Worm (Caenorhabditis elegans) whole organism, young adult: ENCODE results near the gene nstp-2.
"Not testable (repeated sequence)": the region's sequence is repeated elsewhere in the genome, so short reads cannot be mapped to it uniquely, and the experiment has no call there.

Source experiments
- B0336.3 ChIP-seq: fragments of 200-800 bp; sonication (Bioruptor generic); IDR thresholded peaks from 2 replicates; pipeline ENCODE4 v1.3.6; 2022; ENCODE audit warnings: missing genetic modification characterization, missing compliant biosample characterization
- T07F8.4 ChIP-seq: sonication (generic microtip); optimal IDR thresholded peaks from 2 replicates; lab custom pipeline; 2016; ENCODE audit warnings: mild to moderate bottlenecking, missing genetic modification characterization, moderate library complexity, missing compliant biosample characterization
- ama-1 ChIP-seq, 3 experiments: fragments of 150-350 bp in 1 of 3; sonication (generic microtip) in 2 of 3; optimal IDR thresholded peaks; 2 replicates each; lab custom pipeline; 2014 to 2018; ENCODE audit warnings: missing biosample characterization in 2 of 3, missing genetic modification characterization in 2 of 3, missing genetic modification reagents in 2 of 3
- bed-1 ChIP-seq: fragments of 200-800 bp; sonication (Bioruptor generic); IDR thresholded peaks from 2 replicates; pipeline ENCODE4 v1.3.6; 2022; ENCODE audit warnings: missing genetic modification reagents, missing genetic modification characterization, missing compliant biosample characterization
- bed-2 ChIP-seq: fragments of 200-800 bp; sonication (Bioruptor generic); IDR thresholded peaks from 2 replicates; pipeline ENCODE4 v1.3.6; 2022; ENCODE audit warnings: missing genetic modification reagents, missing genetic modification characterization, missing compliant biosample characterization
- ccch-3 ChIP-seq: fragments of 200-800 bp; sonication (Bioruptor generic); optimal IDR thresholded peaks from 2 replicates; lab custom pipeline; 2018; ENCODE audit warnings: mild to moderate bottlenecking, missing genetic modification characterization, missing compliant biosample characterization
- cebp-2 ChIP-seq: fragments of 200-800 bp; sonication (Bioruptor generic); IDR thresholded peaks from 2 replicates; pipeline ENCODE4 v1.3.6; 2022; ENCODE audit warnings: missing genetic modification characterization, missing compliant biosample characterization
- dpff-1 ChIP-seq: sonication (generic microtip); optimal IDR thresholded peaks from 2 replicates; lab custom pipeline; 2017; ENCODE audit warnings: mild to moderate bottlenecking, missing genetic modification characterization, missing compliant biosample characterization
- hmg-1.2 ChIP-seq: fragments of 200-800 bp; sonication (Bioruptor generic); IDR thresholded peaks from 2 replicates; pipeline ENCODE4 v1.3.6; 2022; ENCODE audit warnings: missing genetic modification reagents, missing genetic modification characterization, missing compliant biosample characterization
- hrde-1 ChIP-seq: sonication (generic microtip); optimal IDR thresholded peaks from 2 replicates; lab custom pipeline; 2016; ENCODE audit warnings: missing genetic modification characterization, mild to moderate bottlenecking, missing compliant biosample characterization, moderate library complexity, missing genotype, missing genetic modification reagents, borderline replicate concordance
- hsf-1 ChIP-seq: fragments of 200-800 bp; sonication (Bioruptor generic); IDR thresholded peaks from 2 replicates; pipeline ENCODE4 v1.3.6; 2022; ENCODE audit warnings: missing genetic modification reagents, missing genetic modification characterization, missing compliant biosample characterization
- lin-26 ChIP-seq: fragments of 200-800 bp; sonication (Bioruptor generic); IDR thresholded peaks from 2 replicates; pipeline ENCODE4 v1.3.6; 2022; ENCODE audit warnings: missing genetic modification reagents, missing genetic modification characterization, missing compliant biosample characterization
- lin-35 ChIP-seq, 3 experiments: fragments of 150-350 bp in 2 of 3; sonication (generic microtip) in 1 of 3; optimal IDR thresholded peaks; 2 replicates each; lab custom pipeline; 2014 to 2018; ENCODE audit warnings: missing biosample characterization in 3 of 3, missing genetic modification characterization in 3 of 3, missing genetic modification reagents in 3 of 3
- lin-54 ChIP-seq: fragments of 200-800 bp; sonication (Bioruptor generic); optimal IDR thresholded peaks from 2 replicates; lab custom pipeline; 2018; ENCODE audit warnings: mild to moderate bottlenecking, missing genetic modification characterization, missing compliant biosample characterization
- lsl-1 ChIP-seq: fragments of 200-800 bp; sonication (Bioruptor generic); optimal IDR thresholded peaks from 2 replicates; lab custom pipeline; 2018; ENCODE audit warnings: mild to moderate bottlenecking, missing genetic modification characterization, moderate library complexity, missing compliant biosample characterization
- madf-10 ChIP-seq: sonication (generic microtip); optimal IDR thresholded peaks from 2 replicates; lab custom pipeline; 2016; ENCODE audit warnings: mild to moderate bottlenecking, missing genetic modification characterization, missing compliant biosample characterization
- madf-3 ChIP-seq: fragments of 200-800 bp; sonication (Bioruptor generic); IDR thresholded peaks from 2 replicates; pipeline ENCODE4 v1.3.6; 2022; ENCODE audit warnings: missing genetic modification reagents, missing genetic modification characterization, missing compliant biosample characterization
- madf-6 ChIP-seq: fragments of 200-800 bp; sonication (Bioruptor generic); IDR thresholded peaks from 2 replicates; pipeline ENCODE4 v1.3.6; 2022; ENCODE audit warnings: missing genetic modification reagents, missing genetic modification characterization, missing compliant biosample characterization
- nfya-1 ChIP-seq: sonication (generic microtip); optimal IDR thresholded peaks from 2 replicates; lab custom pipeline; 2017; ENCODE audit warnings: antibody characterized with exemption, missing compliant biosample characterization, missing genetic modification characterization, borderline replicate concordance; ENCODE audit not compliant: insufficient read depth
- nhr-179 ChIP-seq: sonication (generic microtip); optimal IDR thresholded peaks from 2 replicates; lab custom pipeline; 2016; ENCODE audit warnings: mild to moderate bottlenecking, missing genetic modification characterization, missing compliant biosample characterization
- nhr-80 ChIP-seq: sonication (generic microtip); optimal IDR thresholded peaks from 2 replicates; lab custom pipeline; 2016; ENCODE audit warnings: missing genetic modification characterization, missing compliant biosample characterization
- repo-1 ChIP-seq: sonication (generic microtip); optimal IDR thresholded peaks from 2 replicates; lab custom pipeline; 2017; ENCODE audit warnings: mild to moderate bottlenecking, missing genetic modification characterization, missing compliant biosample characterization
- snpc-1.1 ChIP-seq: sonication (generic microtip); optimal IDR thresholded peaks from 2 replicates; lab custom pipeline; 2017; ENCODE audit warnings: missing genetic modification characterization, mild to moderate bottlenecking, missing compliant biosample characterization, antibody characterized with exemption, moderate library complexity, missing genotype, missing genetic modification reagents; ENCODE audit not compliant: insufficient read depth
- snpc-4 ChIP-seq, 5 experiments: fragments of 150-350 bp in 1 of 5; sonication (generic microtip) in 4 of 5; optimal IDR thresholded peaks; 2 replicates each; lab custom pipeline; 2014 to 2018; ENCODE audit warnings: missing genetic modification characterization in 5 of 5, missing biosample characterization in 3 of 5, antibody characterized with exemption in 2 of 5, mild to moderate bottlenecking in 2 of 5, missing compliant biosample characterization in 2 of 5, missing genotype in 2 of 5, moderate library complexity in 2 of 5, missing genetic modification reagents in 1 of 5
- tlf-1 ChIP-seq: fragments of 200-800 bp; sonication (Bioruptor generic); optimal IDR thresholded peaks from 2 replicates; lab custom pipeline; 2018; ENCODE audit warnings: mild to moderate bottlenecking, missing genetic modification characterization, missing compliant biosample characterization
- xnd-1 ChIP-seq: sonication (generic microtip); optimal IDR thresholded peaks from 2 replicates; lab custom pipeline; 2016; ENCODE audit warnings: missing genotype, missing genetic modification reagents, missing genetic modification characterization, missing compliant biosample characterization
- ztf-18 ChIP-seq: sonication (generic microtip); optimal IDR thresholded peaks from 2 replicates; lab custom pipeline; 2016; ENCODE audit warnings: missing genotype, mild to moderate bottlenecking, missing genetic modification characterization, missing compliant biosample characterization
- ztf-25 ChIP-seq: fragments of 200-800 bp; sonication (Bioruptor generic); IDR thresholded peaks from 2 replicates; pipeline ENCODE4 v1.3.6; 2022; ENCODE audit warnings: missing genetic modification reagents, missing genetic modification characterization, missing compliant biosample characterization

The nstp-2 gene

ce11 chrIV:6595912-6596311, 10.1 kb downstream of the nstp-2 start, which contains the start of gene F38A5.22:
Gene F38A5.22 (minus strand): TSS chrIV:6595940.
- TF ChIP-seq xnd-1 (tag; lab: Kevin White, UChicago), result no peak
- TF ChIP-seq lin-26 (GFP tag; lab: Robert Waterston, UW), result no peak
- no peak for TF ChIP-seq lsl-1 (GFP tag; lab: Kevin White, UChicago)
- no peak for TF ChIP-seq dpff-1
- no peak for TF ChIP-seq madf-10 (tag; lab: Kevin White, UChicago)
- no peak for TF ChIP-seq nfya-1 (tag; lab: Kevin White, UChicago)

- not testable (repeated sequence) for TF ChIP-seq lin-26 (GFP tag; lab: Robert Waterston, UW); tlf-1; bed-1 (GFP tag; lab: Robert Waterston, UW)
- TF ChIP-seq, all 124 proteins: peak for 0; not testable (repeated sequence) for 124
These were observed 11.1 kb downstream of the nstp-2 start, which contains the start of gene nspb-3 for ce11 chrIV:6594871-6595270. Gene nspb-3 (minus strand): TSS chrIV:6594971.

- not testable (repeated sequence) for TF ChIP-seq ztf-25 (GFP tag; lab: Robert Waterston, UW); lin-54 (GFP tag; lab: Kevin White, UChicago); cebp-2 (GFP tag; lab: Robert Waterston, UW)
These were observed 14.8 kb downstream of the nstp-2 start, which contains the start of the genes nspb-1 and nspb-2 for ce11 chrIV:6591010-6591746. Gene nspb-1 (minus strand): TSS chrIV:6591110. Gene nspb-2 (plus strand): TSS chrIV:6591696.

- TF ChIP-seq nhr-80 (peak; percentile 69), T07F8.4 (tag; lab: Kevin White, UChicago) (no peak), nfya-1 (tag; lab: Kevin White, UChicago) (no peak)
These were observed 16.0 kb downstream of the nstp-2 start, which contains the start of the genes lec-11 and irld-7 for ce11 chrIV:6590029-6590428. Gene lec-11 (minus strand): TSS chrIV:6590154. Gene irld-7 (plus strand): TSS chrIV:6590360.

- TF ChIP-seq hrde-1 (tag; lab: Kevin White, UChicago) (peak; percentile 65), madf-3 (GFP tag; lab: Robert Waterston, UW) (0 out of 2 replicates have a peak, but pooled peaks have one; percentile 45), ama-1 (optimal IDR thresholded peaks at IDR 0.05; lab: Kevin White, UChicago) (no peak), ama-1 (GFP tag; optimal IDR thresholded peaks at IDR 0.05; lab: Kevin White, UChicago) (no peak), hsf-1 (GFP tag; lab: Robert Waterston, UW) (no peak), dpff-1 (peak; percentile 14), bed-2 (no peak), lin-35 (GFP tag; optimal IDR thresholded peaks at IDR 0.05; lab: Kevin White, UChicago) (peak in 1 of 3 experiments; percentile 21), lin-26 (GFP tag; lab: Robert Waterston, UW) (0 out of 2 replicates have a peak, but pooled peaks have one; percentile 51), snpc-4 (GFP tag; optimal IDR thresholded peaks at IDR 0.05; lab: Kevin White, UChicago) (no peak), snpc-4 (tag; optimal IDR thresholded peaks at IDR 0.05; lab: Kevin White, UChicago) (peak in 1 of 4 experiments; percentile 61), nhr-179 (tag; lab: Kevin White, UChicago) (no peak), B0336.3 (GFP tag; lab: Robert Waterston, UW) (peak; percentile 51; the same call in 1 of the 2 replicates), snpc-1.1 (tag; lab: Kevin White, UChicago) (no peak), ztf-18 (tag; lab: Kevin White, UChicago) (no peak), madf-6 (GFP tag; lab: Robert Waterston, UW) (0 out of 2 replicates have a peak, but pooled peaks have one; percentile 32), hmg-1.2 (GFP tag; lab: Robert Waterston, UW) (0 out of 2 replicates have a peak, but pooled peaks have one; percentile 7), ccch-3 (GFP tag; lab: Kevin White, UChicago) (no peak), repo-1 (tag; lab: Kevin White, UChicago) (no peak)
- TF ChIP-seq, all 124 proteins: peak for 9
These were observed 17.8 kb downstream of the nstp-2 start for ce11 chrIV:6588080-6588613.
